Fruit fly (Drosophila melanogaster): ENCODE data around the gene CG5863.

Gene CG5863

dm6 chr3R:17413601-17414000 lies 2.7 kb downstream of the CG5863 start, which contains the start of gene CG42822:
CG42822 (plus strand) TSS chr3R:17413901.
- no peak for TF ChIP-seq CG7101 (tag; optimal IDR thresholded peaks at IDR 0.05)
- no peak for TF ChIP-seq pad (GFP tag; optimal IDR thresholded peaks at IDR 0.05)
- TF ChIP-seq Mnt (GFP tag; optimal IDR thresholded peaks at IDR 0.05): no peak
- no peak for TF ChIP-seq CG11617 (GFP tag; optimal IDR thresholded peaks at IDR 0.05)
- TF ChIP-seq ovo (GFP tag; optimal IDR thresholded peaks at IDR 0.05): no peak
- TF ChIP-seq cnc (optimal IDR thresholded peaks at IDR 0.05): no peak
- TF ChIP-seq CG7045 (GFP tag; optimal IDR thresholded peaks at IDR 0.05): no peak
- TF ChIP-seq tj (GFP tag; optimal IDR thresholded peaks at IDR 0.05): no peak
- TF ChIP-seq CG1620 (GFP tag; optimal IDR thresholded peaks at IDR 0.05): no peak
- TF ChIP-seq toe (GFP tag; optimal IDR thresholded peaks at IDR 0.05): no peak
- no peak for TF ChIP-seq CG5204 (GFP tag; optimal IDR thresholded peaks at IDR 0.05)
- TF ChIP-seq bab1 (GFP tag; optimal IDR thresholded peaks at IDR 0.05): no peak
- TF ChIP-seq CG33017 (tag; optimal IDR thresholded peaks at IDR 0.05): no peak
- TF ChIP-seq cic (GFP tag; optimal IDR thresholded peaks at IDR 0.05): no peak
- no peak for TF ChIP-seq Hr96 (GFP tag; optimal IDR thresholded peaks at IDR 0.05)
- TF ChIP-seq Clk (GFP tag; optimal IDR thresholded peaks at IDR 0.05): no peak
- TF ChIP-seq Crg-1 (GFP tag; optimal IDR thresholded peaks at IDR 0.05): no peak
- TF ChIP-seq CG14711 (tag; optimal IDR thresholded peaks at IDR 0.05): no peak

dm6 chr3R:17415439-17415838 lies 4.5 kb downstream of the CG5863 start, which contains the start of gene CG5866:
CG5866 (plus strand) TSS chr3R:17415739.
- TF ChIP-seq CG7045 (GFP tag; optimal IDR thresholded peaks at IDR 0.05) (no peak), CG12768 (GFP tag; optimal IDR thresholded peaks at IDR 0.05) (no peak), cnc (optimal IDR thresholded peaks at IDR 0.05) (no peak), toe (GFP tag; optimal IDR thresholded peaks at IDR 0.05) (no peak), Mnt (GFP tag; optimal IDR thresholded peaks at IDR 0.05) (no peak), CG33017 (tag; optimal IDR thresholded peaks at IDR 0.05) (no peak), CG5204 (GFP tag; optimal IDR thresholded peaks at IDR 0.05) (no peak), bab1 (GFP tag; optimal IDR thresholded peaks at IDR 0.05) (no peak), CG7101 (tag; optimal IDR thresholded peaks at IDR 0.05) (no peak), tj (GFP tag; optimal IDR thresholded peaks at IDR 0.05) (no peak), kay (GFP tag; ENCODE audit: borderline replicate concordance) (no peak), CG14711 (tag; optimal IDR thresholded peaks at IDR 0.05) (no peak), CG11617 (GFP tag; optimal IDR thresholded peaks at IDR 0.05) (no peak), CG1620 (GFP tag; optimal IDR thresholded peaks at IDR 0.05) (no peak), pad (GFP tag; optimal IDR thresholded peaks at IDR 0.05) (no peak), cic (GFP tag; optimal IDR thresholded peaks at IDR 0.05) (no peak), Crg-1 (GFP tag; optimal IDR thresholded peaks at IDR 0.05) (no peak)

dm6 chr3R:17417167-17417566 lies 6.3 kb downstream of the CG5863 start, which contains the start of gene CG33333:
CG33333 (plus strand) TSS chr3R:17417467.
- TF ChIP-seq pad (GFP tag; optimal IDR thresholded peaks at IDR 0.05) (no peak), ovo (GFP tag; optimal IDR thresholded peaks at IDR 0.05) (no peak), cic (GFP tag; optimal IDR thresholded peaks at IDR 0.05) (no peak), CG33017 (tag; optimal IDR thresholded peaks at IDR 0.05) (no peak), CG11617 (GFP tag; optimal IDR thresholded peaks at IDR 0.05) (no peak), Clk (GFP tag; optimal IDR thresholded peaks at IDR 0.05) (no peak), CG7045 (GFP tag; optimal IDR thresholded peaks at IDR 0.05) (no peak), Mnt (GFP tag; optimal IDR thresholded peaks at IDR 0.05) (no peak), tj (GFP tag; optimal IDR thresholded peaks at IDR 0.05) (no peak), Hr96 (GFP tag; optimal IDR thresholded peaks at IDR 0.05) (no peak), CG5204 (GFP tag; optimal IDR thresholded peaks at IDR 0.05) (no peak), cnc (optimal IDR thresholded peaks at IDR 0.05) (no peak)

dm6 chr3R:17418459-17418858 lies 7.6 kb downstream of the CG5863 start, which contains the start of gene CG42834:
CG42834 (plus strand) TSS chr3R:17418759.
- TF ChIP-seq Hr96 (GFP tag; optimal IDR thresholded peaks at IDR 0.05) (no peak), pad (GFP tag; optimal IDR thresholded peaks at IDR 0.05) (no peak), CG12768 (GFP tag; optimal IDR thresholded peaks at IDR 0.05) (no peak), CG1620 (GFP tag; optimal IDR thresholded peaks at IDR 0.05) (no peak), CG14711 (tag; optimal IDR thresholded peaks at IDR 0.05) (no peak), CG11617 (GFP tag; optimal IDR thresholded peaks at IDR 0.05) (no peak), toe (GFP tag; optimal IDR thresholded peaks at IDR 0.05) (no peak), Crg-1 (GFP tag; optimal IDR thresholded peaks at IDR 0.05) (no peak), tj (GFP tag; optimal IDR thresholded peaks at IDR 0.05) (no peak), Clk (GFP tag; optimal IDR thresholded peaks at IDR 0.05) (no peak), Mnt (GFP tag; optimal IDR thresholded peaks at IDR 0.05) (no peak), CG7045 (GFP tag; optimal IDR thresholded peaks at IDR 0.05) (no peak), cic (GFP tag; optimal IDR thresholded peaks at IDR 0.05) (no peak), CG5204 (GFP tag; optimal IDR thresholded peaks at IDR 0.05) (no peak)

- TF ChIP-seq cic (GFP tag; optimal IDR thresholded peaks at IDR 0.05): no peak
- no peak for TF ChIP-seq pad (GFP tag; optimal IDR thresholded peaks at IDR 0.05)
- no peak for TF ChIP-seq cnc (optimal IDR thresholded peaks at IDR 0.05)
- TF ChIP-seq bab1 (GFP tag; optimal IDR thresholded peaks at IDR 0.05): no peak
- TF ChIP-seq tj (GFP tag; optimal IDR thresholded peaks at IDR 0.05): no peak
- no peak for TF ChIP-seq CG7045 (GFP tag; optimal IDR thresholded peaks at IDR 0.05)
- TF ChIP-seq Clk (GFP tag; optimal IDR thresholded peaks at IDR 0.05): no peak
- TF ChIP-seq Hr96 (GFP tag; optimal IDR thresholded peaks at IDR 0.05): no peak
- TF ChIP-seq kay (GFP tag; ENCODE audit: borderline replicate concordance): no peak
- TF ChIP-seq CG33017 (tag; optimal IDR thresholded peaks at IDR 0.05): no peak
- TF ChIP-seq CG7101 (tag; optimal IDR thresholded peaks at IDR 0.05): no peak
- no peak for TF ChIP-seq CG12768 (GFP tag; optimal IDR thresholded peaks at IDR 0.05)
- no peak for TF ChIP-seq CG11617 (GFP tag; optimal IDR thresholded peaks at IDR 0.05)
- TF ChIP-seq toe (GFP tag; optimal IDR thresholded peaks at IDR 0.05): no peak
- TF ChIP-seq ovo (GFP tag; optimal IDR thresholded peaks at IDR 0.05): no peak
- TF ChIP-seq Mnt (GFP tag; optimal IDR thresholded peaks at IDR 0.05): no peak
- no peak for TF ChIP-seq CG5204 (GFP tag; optimal IDR thresholded peaks at IDR 0.05)
Observed at dm6 chr3R:17420338-17420737, 9.4 kb downstream of the CG5863 start, which contains the start of gene CG42835. CG42835 (plus strand) TSS chr3R:17420638.

- TF ChIP-seq CG7101 (tag; optimal IDR thresholded peaks at IDR 0.05): no peak
Observed at dm6 chr3R:17422102-17422501, 11.2 kb downstream of the CG5863 start, which contains the start of gene CG14332. CG14332 (minus strand) TSS chr3R:17422202.
